Worm (Caenorhabditis elegans) whole organism, L2 larva: Measurements from ENCODE around the gene F23H12.3.

Source experiments
- F13H6.1 ChIP-seq: sonication (generic microtip); optimal IDR thresholded peaks from 2 replicates; lab custom pipeline; 2016; ENCODE audit warnings: missing genetic modification characterization, missing compliant biosample characterization
- ZK546.5 ChIP-seq: sonication (generic microtip); optimal IDR thresholded peaks from 2 replicates; lab custom pipeline; 2017; ENCODE audit warnings: missing biosample characterization, missing genetic modification characterization
- alr-1 ChIP-seq: fragments of 150-350 bp; optimal IDR thresholded peaks from 2 replicates; lab custom pipeline; 2014; ENCODE audit warnings: missing biosample characterization, missing genetic modification characterization
- aly-2 ChIP-seq: fragments of 150-350 bp; optimal IDR thresholded peaks from 2 replicates; lab custom pipeline; 2014; ENCODE audit warnings: missing biosample characterization, missing genetic modification characterization
- gmeb-1 ChIP-seq: fragments of 150-350 bp; optimal IDR thresholded peaks from 2 replicates; lab custom pipeline; 2014; ENCODE audit warnings: missing biosample characterization, missing genetic modification characterization
- lin-13 ChIP-seq: fragments of 150-350 bp; optimal IDR thresholded peaks from 2 replicates; lab custom pipeline; 2014; ENCODE audit warnings: missing biosample characterization, missing genetic modification reagents, missing genetic modification characterization
- nhr-10 ChIP-seq: sonication (generic microtip); optimal IDR thresholded peaks from 2 replicates; lab custom pipeline; 2017; ENCODE audit warnings: missing biosample characterization, missing genetic modification characterization
- nhr-25 ChIP-seq: fragments of 150-350 bp; sonication (generic microtip); optimal IDR thresholded peaks from 3 replicates; lab custom pipeline; 2014; ENCODE audit warnings: missing biosample characterization, missing genetic modification characterization
- sem-4 ChIP-seq: fragments of 150-350 bp; optimal IDR thresholded peaks from 2 replicates; lab custom pipeline; 2014; ENCODE audit warnings: missing biosample characterization, missing genetic modification reagents, missing genetic modification characterization
- skn-1 ChIP-seq: sonication (generic microtip); optimal IDR thresholded peaks from 2 replicates; lab custom pipeline; 2017; ENCODE audit warnings: missing biosample characterization, missing genetic modification characterization
- snpc-4 ChIP-seq: fragments of 150-350 bp; optimal IDR thresholded peaks from 2 replicates; lab custom pipeline; 2014; ENCODE audit warnings: missing biosample characterization, missing genetic modification characterization
- unc-62 ChIP-seq: fragments of 150-350 bp; optimal IDR thresholded peaks from 2 replicates; lab custom pipeline; 2014; ENCODE audit warnings: missing biosample characterization, missing genetic modification reagents, missing genetic modification characterization

DNA sequence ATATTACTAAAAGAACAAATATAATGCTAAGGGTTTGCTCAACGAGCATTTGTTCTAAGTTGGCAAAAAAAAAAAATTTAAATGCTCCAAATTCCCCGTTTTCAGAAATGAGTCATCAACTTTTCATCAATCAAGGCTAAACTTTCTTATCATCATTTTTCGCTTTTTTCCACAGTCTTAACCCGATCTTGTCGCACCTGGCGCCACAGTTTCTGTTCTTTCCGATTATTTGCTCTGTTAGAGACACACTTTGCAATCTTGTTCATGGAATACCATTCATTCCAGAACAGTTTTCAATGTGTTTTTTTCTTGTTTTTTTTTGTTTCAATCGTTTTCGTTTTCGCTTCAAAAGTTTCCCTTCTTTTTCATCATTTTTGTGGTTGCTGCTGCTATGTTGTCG lies 46.8 kb upstream of the F23H12.3 start:
- TF ChIP-seq alr-1 (no peak), unc-62 (GFP tag; lab: Kevin White, UChicago) (no peak), nhr-25 (tag; lab: Kevin White, UChicago) (no peak), gmeb-1 (no peak), nhr-10 (tag; lab: Kevin White, UChicago) (no peak), snpc-4 (no peak), lin-13 (GFP tag; lab: Kevin White, UChicago) (no peak), sem-4 (tag; lab: Kevin White, UChicago) (no peak), skn-1 (no peak), aly-2 (tag; lab: Kevin White, UChicago) (no peak), ZK546.5 (tag; lab: Kevin White, UChicago) (no peak), F13H6.1 (tag; lab: Kevin White, UChicago) (no peak)
